Worm (Caenorhabditis elegans) whole organism, midembryonic: Measurements from ENCODE around the gene C45H4.21.

ENCODE experiments used
- T22C8.4 ChIP-seq: fragments of 200-800 bp; sonication (Bioruptor generic); IDR thresholded peaks from 2 replicates; pipeline ENCODE4 v1.3.6; 2022; ENCODE audit warnings: missing genetic modification characterization, missing compliant biosample characterization
- cog-1 ChIP-seq: sonication (generic microtip); optimal IDR thresholded peaks from 2 replicates; lab custom pipeline; 2016; ENCODE audit warnings: missing genetic modification characterization, missing compliant biosample characterization
- flt-1 ChIP-seq: fragments of 200-800 bp; sonication (Bioruptor generic); IDR thresholded peaks from 2 replicates; pipeline ENCODE4 v1.3.6; 2022; ENCODE audit warnings: missing genetic modification characterization, missing compliant biosample characterization
- klf-2 ChIP-seq: fragments of 200-800 bp; sonication (Bioruptor generic); conservative IDR thresholded peaks from 2 replicates; pipeline ENCODE4 v1.3.6; 2022; ENCODE audit warnings: missing genetic modification reagents, missing genetic modification characterization, missing compliant biosample characterization
- med-1 ChIP-seq: sonication (generic microtip); optimal IDR thresholded peaks from 2 replicates; lab custom pipeline; 2017; ENCODE audit warnings: missing genetic modification characterization, mild to moderate bottlenecking, missing compliant biosample characterization, antibody characterized with exemption, missing genetic modification reagents; ENCODE audit not compliant: insufficient read depth
- ref-1 ChIP-seq: fragments of 200-800 bp; sonication (Bioruptor generic); conservative IDR thresholded peaks from 2 replicates; pipeline ENCODE4 v1.3.6; 2022; ENCODE audit warnings: missing genetic modification reagents, missing genetic modification characterization, missing compliant biosample characterization
- tab-1 ChIP-seq: fragments of 200-800 bp; sonication (Bioruptor generic); IDR thresholded peaks from 2 replicates; pipeline ENCODE4 v1.3.6; 2022; ENCODE audit warnings: missing genetic modification characterization, missing compliant biosample characterization
- ztf-23 ChIP-seq: fragments of 200-800 bp; sonication (Bioruptor generic); IDR thresholded peaks from 2 replicates; pipeline ENCODE4 v1.3.6; 2022; ENCODE audit warnings: missing genetic modification reagents, missing genetic modification characterization, missing compliant biosample characterization
- ztf-29 ChIP-seq: fragments of 200-800 bp; sonication (Bioruptor generic); IDR thresholded peaks from 2 replicates; pipeline ENCODE4 v1.3.6; 2022; ENCODE audit warnings: missing genetic modification reagents, missing genetic modification characterization, missing compliant biosample characterization

The C45H4.21 gene

ce11 chrV:2105976-2106375 lies 43.4 kb downstream of the C45H4.21 start, which contains the start of gene F22F7.4:
Gene F22F7.4 (minus strand): TSS chrV:2106076.
- TF ChIP-seq ref-1 (GFP tag; lab: Robert Waterston, UW) (no peak), cog-1 (tag; lab: Kevin White, UChicago) (no peak), tab-1 (GFP tag; lab: Robert Waterston, UW) (no peak), ztf-23 (no peak), T22C8.4 (no peak), med-1 (GFP tag; lab: Kevin White, UChicago) (no peak), ztf-29 (GFP tag; lab: Robert Waterston, UW) (no peak), klf-2 (no peak), flt-1 (no peak)

DNA sequence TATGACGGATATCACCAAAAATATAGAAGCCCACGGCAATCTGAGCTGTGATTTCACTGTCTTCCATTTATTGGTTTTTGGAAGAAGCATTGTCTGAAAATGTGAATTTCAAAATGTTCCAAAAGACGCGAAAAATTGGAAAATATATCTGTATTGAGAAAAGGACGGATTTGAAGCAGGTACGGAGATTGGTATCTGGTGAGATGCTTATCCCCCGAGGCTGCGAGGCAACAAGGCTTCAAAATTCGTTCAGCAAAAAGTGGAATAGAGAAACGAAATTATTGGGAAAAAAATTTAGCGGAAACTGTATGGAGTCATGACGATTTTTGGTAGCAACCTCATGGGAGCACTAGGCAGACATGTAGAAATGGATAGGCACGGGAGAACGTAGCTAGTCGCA lies 46.2 kb downstream of the C45H4.21 start, which contains the start of gene F36F12.1:
Gene F36F12.1 (minus strand): TSS at position 101 of the 400 bp plus-strand sequence.
- TF ChIP-seq flt-1 (no peak), ztf-29 (GFP tag; lab: Robert Waterston, UW) (no peak), ztf-23 (no peak), klf-2 (no peak), tab-1 (GFP tag; lab: Robert Waterston, UW) (no peak), cog-1 (tag; lab: Kevin White, UChicago) (no peak), T22C8.4 (no peak), ref-1 (GFP tag; lab: Robert Waterston, UW) (no peak), med-1 (GFP tag; lab: Kevin White, UChicago) (no peak)

DNA sequence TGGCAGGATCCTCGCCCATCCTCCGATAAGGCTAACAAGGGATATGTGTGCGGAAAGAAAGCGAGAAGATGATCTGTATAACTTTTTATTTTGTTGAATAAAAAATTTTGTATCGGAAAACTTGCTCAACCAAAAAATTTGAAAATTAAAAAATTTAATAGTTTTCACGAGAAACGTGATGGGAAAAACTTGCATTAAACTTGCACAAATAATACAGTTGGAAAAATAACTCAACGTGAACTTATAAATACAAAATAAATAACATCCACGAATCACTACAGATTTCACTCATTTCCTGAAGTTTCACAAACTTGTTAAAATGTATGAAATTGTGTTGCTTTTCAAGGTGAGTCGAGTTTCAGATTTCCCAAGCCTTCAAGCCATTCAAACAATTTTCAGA lies 50.3 kb downstream of the C45H4.21 start, which contains the start of gene F36F12.7:
Gene F36F12.7 (plus strand): TSS at position 301 of the 400 bp plus-strand sequence.
- no peak for TF ChIP-seq cog-1 (tag; lab: Kevin White, UChicago)
- TF ChIP-seq ztf-29 (GFP tag; lab: Robert Waterston, UW) = no peak
- no peak for TF ChIP-seq flt-1
- TF ChIP-seq med-1 (GFP tag; lab: Kevin White, UChicago) = no peak
- TF ChIP-seq tab-1 (GFP tag; lab: Robert Waterston, UW) = no peak
- TF ChIP-seq ztf-23 = no peak
- TF ChIP-seq T22C8.4 = no peak
- no peak for TF ChIP-seq ref-1 (GFP tag; lab: Robert Waterston, UW)
- no peak for TF ChIP-seq klf-2
